Worm (Caenorhabditis elegans) whole organism, L4/young adult: Measurements from ENCODE around the gene T08G5.3.

Experiments
- dao-5 ChIP-seq: sonication (generic microtip); optimal IDR thresholded peaks from 2 replicates; lab custom pipeline; 2016; ENCODE audit warnings: missing genotype, missing genetic modification characterization, moderate library complexity, missing compliant biosample characterization
- him-1 ChIP-seq: sonication (generic microtip); optimal IDR thresholded peaks from 2 replicates; lab custom pipeline; 2016; ENCODE audit warnings: missing genotype, missing genetic modification reagents, missing genetic modification characterization, missing compliant biosample characterization

DNA sequence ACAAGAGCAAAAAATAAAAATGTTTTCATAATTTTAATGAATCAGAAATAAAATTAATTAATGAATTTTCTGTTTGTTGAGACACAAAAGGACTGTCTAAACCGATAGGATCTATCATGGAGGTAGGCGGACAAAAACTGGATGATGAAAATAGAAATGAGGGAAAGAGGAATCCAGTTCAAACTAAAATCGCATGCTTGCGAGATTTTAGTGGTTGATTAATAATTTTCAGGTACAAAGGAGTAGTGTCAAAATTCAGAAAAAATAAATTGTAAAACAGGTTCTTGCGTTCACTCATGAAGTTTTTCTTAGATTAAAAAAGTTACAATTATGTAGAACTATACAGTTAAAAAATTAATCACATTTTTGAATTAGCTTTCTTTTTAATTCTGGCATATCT is at the start of gene T08G5.3:
- TF ChIP-seq dao-5: no peak
- TF ChIP-seq him-1 (tag; lab: Kevin White, UChicago): no peak
